Worm (Caenorhabditis elegans) whole organism, mixed stage, embryonic: Measurements from ENCODE around the gene Y47C4A.1.
A peak's percentile ranks its signal among the peaks of the same experiment; 100 is the strongest.
"Not testable (repeated sequence)": the region's sequence is repeated elsewhere in the genome, so short reads cannot be mapped to it uniquely, and the experiment has no call there.

Experiments
- M03D4.4 ChIP-seq: sonication (generic microtip); optimal IDR thresholded peaks from 2 replicates; lab custom pipeline; 2017; ENCODE audit warnings: mild to moderate bottlenecking, missing genetic modification characterization, missing compliant biosample characterization
- bed-3 ChIP-seq: fragments of 200-800 bp; sonication (Bioruptor generic); optimal IDR thresholded peaks from 3 replicates; lab custom pipeline; 2018; ENCODE audit warnings: mild to moderate bottlenecking, missing genetic modification characterization, moderate library complexity, missing compliant biosample characterization
- blmp-1 ChIP-seq: fragments of 150-350 bp; optimal IDR thresholded peaks from 2 replicates; lab custom pipeline; 2014; ENCODE audit warnings: missing biosample characterization, missing genetic modification characterization
- ceh-39 ChIP-seq: fragments of 150-350 bp; optimal IDR thresholded peaks from 2 replicates; lab custom pipeline; 2014; ENCODE audit warnings: missing biosample characterization, missing genetic modification characterization
- ceh-43 ChIP-seq: fragments of 200-800 bp; sonication (Bioruptor generic); optimal IDR thresholded peaks from 2 replicates; lab custom pipeline; 2018; ENCODE audit warnings: mild to moderate bottlenecking, missing genetic modification characterization, moderate library complexity, missing compliant biosample characterization
- ceh-83 ChIP-seq: fragments of 200-800 bp; sonication (Bioruptor generic); optimal IDR thresholded peaks from 2 replicates; lab custom pipeline; 2018; ENCODE audit warnings: mild to moderate bottlenecking, missing genetic modification characterization, missing compliant biosample characterization
- ces-1 ChIP-seq: fragments of 150-350 bp; optimal IDR thresholded peaks from 2 replicates; lab custom pipeline; 2014; ENCODE audit warnings: missing biosample characterization, missing genetic modification reagents, missing genetic modification characterization
- cnd-1 ChIP-seq: fragments of 200-800 bp; sonication (Bioruptor generic); optimal IDR thresholded peaks from 2 replicates; lab custom pipeline; 2018; ENCODE audit warnings: mild to moderate bottlenecking, missing genetic modification characterization, missing compliant biosample characterization
- drap-1 ChIP-seq: fragments of 200-800 bp; sonication (Bioruptor generic); optimal IDR thresholded peaks from 3 replicates; lab custom pipeline; 2018; ENCODE audit warnings: mild to moderate bottlenecking, missing genetic modification characterization, missing compliant biosample characterization
- elt-3 ChIP-seq: fragments of 150-350 bp; optimal IDR thresholded peaks from 2 replicates; lab custom pipeline; 2014; ENCODE audit warnings: missing biosample characterization, missing genetic modification characterization
- flh-1 ChIP-seq: fragments of 200-800 bp; sonication (Bioruptor generic); optimal IDR thresholded peaks from 2 replicates; lab custom pipeline; 2018; ENCODE audit warnings: mild to moderate bottlenecking, missing genetic modification characterization, moderate library complexity, missing compliant biosample characterization
- ham-2 ChIP-seq: fragments of 200-800 bp; sonication (Bioruptor generic); optimal IDR thresholded peaks from 2 replicates; lab custom pipeline; 2018; ENCODE audit warnings: mild to moderate bottlenecking, missing genetic modification characterization, missing compliant biosample characterization
- hlh-1 ChIP-seq: fragments of 150-350 bp; optimal IDR thresholded peaks from 2 replicates; lab custom pipeline; 2014; ENCODE audit warnings: missing biosample characterization, missing genetic modification reagents, missing genetic modification characterization
- lin-13 ChIP-seq: fragments of 150-350 bp; optimal IDR thresholded peaks from 2 replicates; lab custom pipeline; 2014; ENCODE audit warnings: missing biosample characterization, missing genetic modification characterization
- lin-32 ChIP-seq: fragments of 200-800 bp; sonication (Bioruptor generic); optimal IDR thresholded peaks from 2 replicates; lab custom pipeline; 2018; ENCODE audit warnings: mild to moderate bottlenecking, missing genetic modification characterization, missing compliant biosample characterization
- mep-1 ChIP-seq: fragments of 150-350 bp; optimal IDR thresholded peaks from 2 replicates; lab custom pipeline; 2017; ENCODE audit warnings: missing biosample characterization, missing genetic modification reagents, missing genetic modification characterization, inconsistent platforms
- nhr-12 ChIP-seq: fragments of 150-350 bp; optimal IDR thresholded peaks from 2 replicates; lab custom pipeline; 2014; ENCODE audit warnings: missing biosample characterization, missing genetic modification characterization
- nhr-237 ChIP-seq: fragments of 150-350 bp; optimal IDR thresholded peaks from 2 replicates; lab custom pipeline; 2014; ENCODE audit warnings: missing biosample characterization, missing genetic modification characterization
- nhr-28 ChIP-seq: fragments of 150-350 bp; optimal IDR thresholded peaks from 2 replicates; lab custom pipeline; 2014; ENCODE audit warnings: missing biosample characterization, missing genetic modification characterization
- nhr-76 ChIP-seq: sonication (generic microtip); optimal IDR thresholded peaks from 2 replicates; lab custom pipeline; 2017; ENCODE audit warnings: missing biosample characterization, missing genetic modification characterization
- pha-4 ChIP-seq: fragments of 150-350 bp; optimal IDR thresholded peaks from 2 replicates; lab custom pipeline; 2018; ENCODE audit warnings: missing biosample characterization, missing genetic modification reagents, missing genetic modification characterization
- sem-2 ChIP-seq: fragments of 200-800 bp; sonication (Bioruptor generic); optimal IDR thresholded peaks from 2 replicates; lab custom pipeline; 2018; ENCODE audit warnings: mild to moderate bottlenecking, missing genetic modification characterization, missing compliant biosample characterization
- snpc-4 ChIP-seq: fragments of 150-350 bp; optimal IDR thresholded peaks from 2 replicates; lab custom pipeline; 2014; ENCODE audit warnings: missing biosample characterization, missing genetic modification characterization
- sptf-1 ChIP-seq: sonication (generic microtip); optimal IDR thresholded peaks from 2 replicates; lab custom pipeline; 2017; ENCODE audit warnings: mild to moderate bottlenecking, missing genetic modification characterization, moderate library complexity, missing compliant biosample characterization
- tbx-8 ChIP-seq: fragments of 200-800 bp; sonication (Bioruptor generic); optimal IDR thresholded peaks from 2 replicates; lab custom pipeline; 2018; ENCODE audit warnings: mild to moderate bottlenecking, missing genetic modification characterization, moderate library complexity, missing compliant biosample characterization
- unc-120 ChIP-seq: sonication (generic microtip); optimal IDR thresholded peaks from 2 replicates; lab custom pipeline; 2017; ENCODE audit warnings: missing genetic modification characterization, missing compliant biosample characterization; ENCODE audit not compliant: poor library complexity, severe bottlenecking
- unc-39 ChIP-seq: fragments of 150-350 bp; optimal IDR thresholded peaks from 2 replicates; lab custom pipeline; 2014; ENCODE audit warnings: missing biosample characterization, missing genetic modification characterization
- unc-62 ChIP-seq: fragments of 150-350 bp; optimal IDR thresholded peaks from 2 replicates; lab custom pipeline; 2014; ENCODE audit warnings: missing biosample characterization, missing genetic modification reagents, missing genetic modification characterization
- zip-8 ChIP-seq: fragments of 150-350 bp; optimal IDR thresholded peaks from 2 replicates; lab custom pipeline; 2014; ENCODE audit warnings: missing biosample characterization, missing genetic modification characterization
- ztf-11 ChIP-seq: fragments of 150-350 bp; optimal IDR thresholded peaks from 2 replicates; lab custom pipeline; 2014; ENCODE audit warnings: missing biosample characterization, missing genetic modification characterization

Y47C4A.1 gene

DNA sequence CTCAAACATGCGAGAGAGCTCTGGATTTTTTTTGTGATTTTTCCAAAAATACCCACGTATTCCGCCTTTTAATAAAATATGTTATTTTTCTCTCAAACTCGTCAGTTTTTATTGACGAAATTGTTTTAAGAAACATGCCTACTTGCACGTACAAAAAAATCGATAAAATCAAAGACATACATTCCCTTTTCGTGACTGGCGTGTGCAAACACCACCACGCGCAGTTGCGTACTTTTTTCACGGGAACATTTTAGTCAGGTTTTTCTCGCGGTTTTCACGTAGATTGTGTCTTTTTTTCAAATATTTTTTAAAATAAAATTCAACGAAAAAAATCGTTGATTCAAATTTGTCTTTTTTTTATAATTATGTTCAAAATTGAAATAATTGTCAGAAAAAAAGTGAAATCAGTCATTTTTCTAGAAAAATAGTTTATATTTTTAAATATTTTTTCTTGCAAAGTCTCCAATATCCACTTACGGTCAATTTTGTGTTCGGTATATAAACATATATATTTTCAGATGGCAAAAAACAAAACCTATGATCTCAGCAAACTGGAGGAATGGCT, 39.7 kb upstream of the Y47C4A.1 start, which contains the start of gene M02E1.1:
Gene M02E1.1 (plus strand): TSS at position 515 of the 565 bp plus-strand sequence.
- TF ChIP-seq mep-1 (peak; percentile 69), sptf-1 (tag; lab: Kevin White, UChicago) (peak; percentile 33), ceh-39 (peak; percentile 21), ceh-83 (peak; percentile 36), pha-4 (no peak), ces-1 (GFP tag; lab: Kevin White, UChicago) (no peak), unc-120 (tag; lab: Kevin White, UChicago) (peak; percentile 16), snpc-4 (tag; lab: Kevin White, UChicago) (no peak), drap-1 (GFP tag; lab: Kevin White, UChicago) (no peak), lin-32 (GFP tag; lab: Kevin White, UChicago) (no peak), lin-13 (tag; lab: Kevin White, UChicago) (no peak), unc-39 (tag; lab: Kevin White, UChicago) (no peak), zip-8 (tag; lab: Kevin White, UChicago) (no peak), nhr-237 (tag; lab: Kevin White, UChicago) (peak; percentile 31), M03D4.4 (tag; lab: Kevin White, UChicago) (no peak)

DNA sequence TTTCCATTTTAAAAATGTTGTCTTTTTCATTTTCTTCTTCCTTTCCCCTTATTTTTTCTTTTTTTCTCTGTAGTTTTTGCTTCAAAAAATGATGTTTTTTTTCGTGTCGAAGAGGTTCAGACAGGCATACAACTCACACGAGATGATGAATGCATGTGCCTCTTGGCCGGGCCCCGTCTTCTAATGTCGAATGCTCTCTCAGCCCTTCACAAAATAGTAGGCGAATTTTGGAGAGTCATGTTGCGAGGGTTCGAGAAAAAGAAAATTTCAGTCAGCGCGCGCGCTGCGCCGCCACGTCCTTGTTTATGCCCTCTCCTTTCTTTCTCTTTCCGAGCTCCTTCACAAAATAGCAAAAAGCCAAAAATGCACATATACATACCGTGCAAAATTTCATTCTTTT, 38.0 kb upstream of the Y47C4A.1 start:
- TF ChIP-seq unc-120 (tag; lab: Kevin White, UChicago) (peak; percentile 36), snpc-4 (tag; lab: Kevin White, UChicago) (no peak), ceh-39 (no peak), ces-1 (GFP tag; lab: Kevin White, UChicago) (peak; percentile 26), elt-3 (tag; lab: Kevin White, UChicago) (no peak), hlh-1 (tag; lab: Kevin White, UChicago) (no peak), zip-8 (tag; lab: Kevin White, UChicago) (no peak)

DNA sequence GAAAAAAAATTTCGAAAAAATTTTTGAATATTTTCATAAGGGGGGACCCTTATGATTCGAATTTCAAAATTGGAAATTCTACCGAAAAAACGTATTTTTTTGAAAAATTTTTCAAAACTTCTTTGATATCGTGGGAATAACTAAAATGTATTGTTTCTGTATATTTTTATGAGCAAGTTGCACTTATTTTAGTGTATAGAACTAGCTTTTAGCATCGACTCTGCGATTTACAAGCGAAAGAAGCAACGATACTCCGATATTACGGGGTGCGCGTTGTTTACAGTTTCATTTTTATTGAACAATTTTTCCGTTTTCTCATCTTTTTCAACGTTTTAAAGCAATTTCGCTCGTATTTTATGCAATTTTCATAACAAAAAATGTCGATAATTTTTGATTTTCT, 36.2 kb upstream of the Y47C4A.1 start, which contains the start of gene M02E1.3:
Gene M02E1.3 (plus strand): TSS at position 301 of the 400 bp plus-strand sequence.
- TF ChIP-seq nhr-76, ztf-11, sptf-1 (tag; lab: Kevin White, UChicago): not testable (repeated sequence)

DNA sequence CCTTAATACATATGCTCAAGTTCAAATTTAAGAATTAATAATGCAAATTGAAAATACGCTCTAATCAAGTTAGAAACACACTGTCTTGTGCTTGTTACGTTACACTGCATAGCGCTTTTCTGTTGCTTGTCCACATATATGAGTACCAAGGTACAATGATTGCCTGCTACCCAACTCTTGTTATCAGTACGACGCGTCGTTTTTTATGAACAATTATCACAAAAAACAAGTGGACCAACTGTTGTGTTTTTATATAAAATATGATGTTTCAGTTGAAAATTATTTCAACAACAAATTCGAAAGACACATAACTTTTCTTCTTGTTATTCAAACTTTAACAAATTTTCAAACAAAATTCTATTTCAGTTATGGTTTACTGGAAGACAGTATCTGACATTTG, 26.9 kb upstream of the Y47C4A.1 start, which contains the start of gene M02E1.4:
Gene M02E1.4 (plus strand): TSS at position 367 of the 400 bp plus-strand sequence.
- no peak for TF ChIP-seq nhr-12 (tag; lab: Kevin White, UChicago)
- no peak for TF ChIP-seq ham-2 (GFP tag; lab: Kevin White, UChicago)
- TF ChIP-seq ztf-11 (tag; lab: Kevin White, UChicago): no peak
- TF ChIP-seq sem-2: no peak
- TF ChIP-seq lin-13 (tag; lab: Kevin White, UChicago): no peak
- TF ChIP-seq drap-1 (GFP tag; lab: Kevin White, UChicago): no peak
- TF ChIP-seq nhr-28: no peak
- no peak for TF ChIP-seq tbx-8 (GFP tag; lab: Kevin White, UChicago)
- no peak for TF ChIP-seq cnd-1
- no peak for TF ChIP-seq ces-1 (GFP tag; lab: Kevin White, UChicago)
- TF ChIP-seq unc-62 (GFP tag; lab: Kevin White, UChicago): no peak
- TF ChIP-seq blmp-1 (tag; lab: Kevin White, UChicago): no peak
- no peak for TF ChIP-seq mep-1
- TF ChIP-seq, all 35 proteins: peak for 0

DNA sequence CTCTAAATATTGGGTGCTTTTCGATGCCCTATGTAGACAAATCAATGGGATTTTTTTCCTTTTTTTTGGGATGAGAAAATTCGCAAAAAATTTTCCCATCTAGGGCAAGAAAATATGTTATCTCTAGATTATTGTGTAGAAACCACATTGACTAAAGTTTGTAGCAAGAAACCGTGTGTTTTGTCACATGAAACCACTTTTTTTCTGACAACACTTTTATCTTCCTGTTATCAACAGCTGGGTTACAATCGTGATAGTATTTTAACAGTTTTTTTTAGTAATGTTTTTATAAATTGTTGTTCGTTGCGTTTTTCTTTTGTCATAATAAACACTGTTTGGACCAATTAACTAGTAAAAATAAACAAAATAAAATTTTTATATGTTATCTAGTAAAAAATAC, 26.2 kb upstream of the Y47C4A.1 start:
- TF ChIP-seq sptf-1 (tag; lab: Kevin White, UChicago) (no peak), M03D4.4 (tag; lab: Kevin White, UChicago) (no peak), ztf-11 (tag; lab: Kevin White, UChicago) (no peak), lin-13 (tag; lab: Kevin White, UChicago) (no peak), bed-3 (no peak), tbx-8 (GFP tag; lab: Kevin White, UChicago) (no peak), nhr-28 (no peak)

DNA sequence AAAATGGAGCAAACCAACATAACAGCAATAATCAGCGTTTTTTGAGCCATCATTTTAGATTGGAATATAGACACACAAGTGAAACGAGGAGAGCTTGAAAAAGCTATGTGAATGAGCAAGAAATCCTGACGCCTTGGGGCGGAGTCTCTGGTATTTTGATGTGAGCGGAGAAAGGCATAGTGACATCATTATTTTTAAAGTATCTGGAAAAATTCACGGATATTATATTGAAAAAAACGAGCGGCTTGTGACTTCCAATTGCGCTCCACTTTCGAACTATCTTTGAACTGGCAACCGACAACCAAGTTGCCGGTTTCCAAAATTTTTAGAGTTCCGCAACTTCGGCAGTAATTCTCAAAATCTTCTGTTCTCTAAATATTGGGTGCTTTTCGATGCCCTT, 25.2 kb upstream of the Y47C4A.1 start, which contains the start of gene nlp-64:
Gene nlp-64 (minus strand): TSS at position 101 of the 400 bp plus-strand sequence.
- TF ChIP-seq ceh-43 (GFP tag; lab: Kevin White, UChicago) (no peak), ham-2 (GFP tag; lab: Kevin White, UChicago) (no peak), unc-120 (tag; lab: Kevin White, UChicago) (no peak), mep-1 (no peak), hlh-1 (tag; lab: Kevin White, UChicago) (no peak), flh-1 (GFP tag; lab: Kevin White, UChicago) (no peak), snpc-4 (tag; lab: Kevin White, UChicago) (no peak), ceh-39 (no peak), ztf-11 (tag; lab: Kevin White, UChicago) (no peak), lin-13 (tag; lab: Kevin White, UChicago) (no peak), sem-2 (no peak)
